Fruit fly (Drosophila melanogaster): ENCODE data around the gene CG42828.

DNA sequence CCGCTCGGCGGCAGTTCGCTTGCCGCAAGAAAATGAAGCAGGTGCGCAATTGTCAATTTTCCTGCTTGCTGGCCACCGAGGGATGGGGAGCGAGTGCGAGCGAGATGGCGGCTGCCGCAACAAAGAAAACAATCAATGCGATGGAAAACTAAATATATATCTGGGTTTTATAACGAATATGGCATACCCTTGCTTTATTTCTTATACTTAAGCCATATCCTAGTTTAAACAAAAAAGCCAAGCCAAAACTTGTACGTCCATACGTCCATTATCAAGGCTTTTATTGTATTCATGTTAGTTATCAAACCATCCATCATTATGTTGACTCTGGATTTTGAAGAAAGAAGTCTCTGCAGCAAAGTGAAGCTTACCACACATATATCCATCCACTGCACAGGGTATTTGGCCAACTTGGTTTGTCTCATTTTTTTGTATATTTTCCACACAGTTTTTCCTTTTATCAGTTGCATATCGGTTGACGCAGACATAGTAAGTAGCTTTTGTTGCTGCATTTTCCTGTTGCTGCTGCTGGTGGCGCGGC is 17.3 kb downstream of the CG42828 start:
- no peak for TF ChIP-seq CG8478 (optimal IDR thresholded peaks at IDR 0.05)
- TF ChIP-seq CTCF (optimal IDR thresholded peaks at IDR 0.05) = no peak

Measured in S2 (cell line).